Fruit fly (Drosophila melanogaster) whole organism, embryonic: ENCODE data around the gene CG11597.
A peak's percentile ranks its signal among the peaks of the same experiment; 100 is the strongest.

Experiments used
- Abd-B ChIP-seq: fragments of 200-800 bp; sonication (Bioruptor generic); optimal IDR thresholded peaks from 2 replicates; lab custom pipeline; 2018; ENCODE audit warnings: missing biosample characterization, mild to moderate bottlenecking, missing genetic modification characterization, moderate library complexity
- Bgb ChIP-seq: fragments of 200-800 bp; sonication (Bioruptor generic); IDR thresholded peaks from 2 replicates; pipeline ENCODE4 v1.3.6; 2022; ENCODE audit warnings: missing biosample characterization, missing genetic modification characterization; ENCODE audit not compliant: partially characterized antibody
- C15 ChIP-seq: fragments of 200-800 bp; sonication (Bioruptor generic); IDR thresholded peaks from 3 replicates; pipeline ENCODE4 v1.3.6; 2022; ENCODE audit warnings: missing biosample characterization, missing genetic modification characterization
- CG10147 ChIP-seq: fragments of 200-800 bp; sonication (Bioruptor generic); optimal IDR thresholded peaks from 2 replicates; lab custom pipeline; 2019; ENCODE audit warnings: missing biosample characterization, mild to moderate bottlenecking, missing genetic modification characterization, moderate library complexity
- CG12219 ChIP-seq: fragments of 200-800 bp; sonication (Bioruptor generic); optimal IDR thresholded peaks from 3 replicates; lab custom pipeline; 2018; ENCODE audit warnings: missing biosample characterization, mild to moderate bottlenecking, missing genetic modification characterization
- CG13287 ChIP-seq: fragments of 200-800 bp; sonication (Bioruptor generic); IDR thresholded peaks from 2 replicates; pipeline ENCODE4 v1.3.6; 2022; ENCODE audit warnings: missing biosample characterization, missing genetic modification characterization; ENCODE audit not compliant: partially characterized antibody
- CG14667 ChIP-seq: fragments of 200-800 bp; sonication (Bioruptor generic); IDR thresholded peaks from 2 replicates; pipeline ENCODE4 v1.3.6; 2022; ENCODE audit warnings: missing biosample characterization, missing genetic modification characterization
- CG15514 ChIP-seq: fragments of 200-800 bp; sonication (Bioruptor generic); optimal IDR thresholded peaks from 3 replicates; lab custom pipeline; 2017; ENCODE audit warnings: missing biosample characterization, missing genetic modification characterization, mild to moderate bottlenecking, moderate library complexity, missing genetic modification reagents
- CG31388 ChIP-seq: fragments of 200-800 bp; sonication (Bioruptor generic); optimal IDR thresholded peaks from 2 replicates; lab custom pipeline; 2016; ENCODE audit warnings: missing biosample characterization, missing genetic modification characterization
- CG34376 ChIP-seq: fragments of 200-800 bp; sonication (Bioruptor generic); optimal IDR thresholded peaks from 2 replicates; lab custom pipeline; 2018; ENCODE audit warnings: missing biosample characterization, mild to moderate bottlenecking, missing genetic modification characterization
- CG42726 ChIP-seq: fragments of 200-800 bp; sonication (Bioruptor generic); IDR thresholded peaks from 2 replicates; pipeline ENCODE4 v1.3.6; 2022; ENCODE audit warnings: missing biosample characterization, missing genetic modification characterization; ENCODE audit not compliant: partially characterized antibody
- CG4617 ChIP-seq: fragments of 200-800 bp; sonication (Bioruptor generic); optimal IDR thresholded peaks from 3 replicates; lab custom pipeline; 2016; ENCODE audit warnings: missing biosample characterization, missing genetic modification characterization, borderline replicate concordance
- CG6689 ChIP-seq: fragments of 200-800 bp; sonication (Bioruptor generic); IDR thresholded peaks from 2 replicates; pipeline ENCODE4 v1.3.6; 2022; ENCODE audit warnings: missing biosample characterization, missing genetic modification characterization
- CG7271 ChIP-seq: fragments of 200-800 bp; sonication (Bioruptor generic); optimal IDR thresholded peaks from 2 replicates; lab custom pipeline; 2018; ENCODE audit warnings: missing biosample characterization, mild to moderate bottlenecking, missing genetic modification characterization, moderate library complexity
- CG7745 ChIP-seq: fragments of 200-800 bp; sonication (Bioruptor generic); optimal IDR thresholded peaks from 2 replicates; lab custom pipeline; 2018; ENCODE audit warnings: missing biosample characterization, mild to moderate bottlenecking, missing genetic modification characterization, moderate library complexity
- CG7987 ChIP-seq: fragments of 200-800 bp; sonication (Bioruptor generic); optimal IDR thresholded peaks from 2 replicates; lab custom pipeline; 2018; ENCODE audit warnings: missing biosample characterization, mild to moderate bottlenecking, missing genetic modification characterization, moderate library complexity
- CG8944 ChIP-seq: fragments of 200-800 bp; sonication (Bioruptor generic); optimal IDR thresholded peaks from 3 replicates; lab custom pipeline; 2016; ENCODE audit warnings: missing biosample characterization, missing genetic modification characterization
- Deaf1 ChIP-seq: fragments of 200-800 bp; optimal IDR thresholded peaks from 3 replicates; lab custom pipeline; 2019; ENCODE audit warnings: missing biosample characterization, mild to moderate bottlenecking, missing genetic modification characterization, moderate library complexity
- Eip74EF ChIP-seq, 2 experiments: fragments of 200-800 bp in 1 of 2; fragments of >200 bp in 1 of 2; sonication (Bioruptor generic) in 1 of 2; optimal IDR thresholded peaks; 2 replicates each; lab custom pipeline; 2017 to 2019; ENCODE audit warnings: missing biosample characterization in 2 of 2, missing genetic modification characterization in 2 of 2, mild to moderate bottlenecking in 1 of 2, moderate library complexity in 1 of 2
- Gsc ChIP-seq: fragments of 200-800 bp; sonication (Bioruptor generic); IDR thresholded peaks from 2 replicates; pipeline ENCODE4 v1.3.6; 2022; ENCODE audit warnings: missing biosample characterization, missing genetic modification characterization
- HmgD ChIP-seq: fragments of 200-800 bp; sonication (Bioruptor generic); optimal IDR thresholded peaks from 3 replicates; lab custom pipeline; 2016; ENCODE audit warnings: missing biosample characterization, missing genetic modification characterization
- NC2β ChIP-seq: fragments of 200-800 bp; sonication (Bioruptor generic); optimal IDR thresholded peaks from 2 replicates; lab custom pipeline; 2016; ENCODE audit warnings: missing biosample characterization, missing genetic modification characterization
- Oli ChIP-seq: fragments of 200-800 bp; sonication (Bioruptor generic); optimal IDR thresholded peaks from 2 replicates; lab custom pipeline; 2018; ENCODE audit warnings: missing biosample characterization, mild to moderate bottlenecking, missing genetic modification characterization, moderate library complexity
- Sin3A ChIP-seq: fragments of >200 bp; optimal IDR thresholded peaks from 2 replicates; lab custom pipeline; 2018
- Spps ChIP-seq: fragments of 200-800 bp; sonication (Bioruptor generic); optimal IDR thresholded peaks from 2 replicates; lab custom pipeline; 2018; ENCODE audit warnings: missing biosample characterization, mild to moderate bottlenecking, missing genetic modification characterization
- Sry-δ ChIP-seq: fragments of 200-800 bp; sonication (Bioruptor generic); optimal IDR thresholded peaks from 2 replicates; lab custom pipeline; 2016; ENCODE audit warnings: missing biosample characterization, missing genetic modification characterization
- abd-A ChIP-seq: fragments of 200-800 bp; sonication (Bioruptor generic); optimal IDR thresholded peaks from 3 replicates; lab custom pipeline; 2019; ENCODE audit warnings: missing biosample characterization, mild to moderate bottlenecking, missing genetic modification characterization, moderate library complexity
- ara ChIP-seq: fragments of 200-800 bp; sonication (Bioruptor generic); IDR thresholded peaks from 2 replicates; pipeline ENCODE4 v1.3.6; 2022; ENCODE audit warnings: missing biosample characterization, missing genetic modification characterization
- ase ChIP-seq: fragments of 200-800 bp; sonication (Bioruptor generic); IDR thresholded peaks from 3 replicates; pipeline ENCODE4 v1.3.6; 2022; ENCODE audit warnings: missing biosample characterization, missing genetic modification characterization
- ato ChIP-seq: fragments of 200-800 bp; sonication (Bioruptor generic); IDR thresholded peaks from 2 replicates; pipeline ENCODE4 v1.3.6; 2022; ENCODE audit warnings: missing biosample characterization, missing genetic modification characterization; ENCODE audit not compliant: partially characterized antibody
- bbx ChIP-seq: fragments of 200-800 bp; sonication (Bioruptor generic); IDR thresholded peaks from 2 replicates; pipeline ENCODE4 v1.3.6; 2022; ENCODE audit warnings: missing biosample characterization, missing genetic modification characterization; ENCODE audit not compliant: partially characterized antibody
- chinmo ChIP-seq: fragments of 200-800 bp; sonication (Bioruptor generic); IDR thresholded peaks from 4 replicates; pipeline ENCODE4 v1.3.6; 2022; ENCODE audit warnings: missing biosample characterization, missing genetic modification characterization; ENCODE audit not compliant: partially characterized antibody
- croc ChIP-seq: fragments of 200-800 bp; sonication (Bioruptor generic); conservative IDR thresholded peaks from 3 replicates; pipeline ENCODE4 v1.3.6; 2022; ENCODE audit warnings: missing biosample characterization, missing genetic modification characterization
- crp ChIP-seq, 2 experiments: fragments of 200-800 bp; sonication (Bioruptor generic); optimal IDR thresholded peaks; 2 replicates in 1 of 2; 3 replicates in 1 of 2; lab custom pipeline; 2017; ENCODE audit warnings: missing biosample characterization in 2 of 2, missing genetic modification characterization in 2 of 2, mild to moderate bottlenecking in 1 of 2, moderate library complexity in 1 of 2
- hbn ChIP-seq: fragments of 200-800 bp; sonication (Bioruptor generic); IDR thresholded peaks from 2 replicates; pipeline ENCODE4 v1.3.6; 2022; ENCODE audit warnings: missing biosample characterization, missing genetic modification characterization; ENCODE audit not compliant: partially characterized antibody
- inv ChIP-seq: fragments of 200-800 bp; sonication (Bioruptor generic); IDR thresholded peaks from 2 replicates; pipeline ENCODE4 v1.3.6; 2022; ENCODE audit warnings: missing biosample characterization, missing genetic modification characterization; ENCODE audit not compliant: partially characterized antibody
- knrl ChIP-seq: fragments of 200-800 bp; sonication (Bioruptor generic); IDR thresholded peaks from 3 replicates; pipeline ENCODE4 v1.3.6; 2022; ENCODE audit warnings: missing biosample characterization, missing genetic modification characterization; ENCODE audit not compliant: partially characterized antibody
- maf-S ChIP-seq: fragments of 200-800 bp; sonication (Bioruptor generic); optimal IDR thresholded peaks from 2 replicates; lab custom pipeline; 2016; ENCODE audit warnings: missing biosample characterization, missing genetic modification characterization
- nerfin-2 ChIP-seq: fragments of 200-800 bp; sonication (Bioruptor generic); IDR thresholded peaks from 2 replicates; pipeline ENCODE4 v1.3.6; 2022; ENCODE audit warnings: missing biosample characterization, missing genetic modification characterization; ENCODE audit not compliant: partially characterized antibody
- ranshi ChIP-seq: fragments of 200-800 bp; sonication (Bioruptor generic); IDR thresholded peaks from 2 replicates; pipeline ENCODE4 v1.3.6; 2022; ENCODE audit warnings: missing biosample characterization, missing genetic modification characterization
- sob ChIP-seq: fragments of 200-800 bp; sonication (Bioruptor generic); IDR thresholded peaks from 2 replicates; pipeline ENCODE4 v1.3.6; 2022; ENCODE audit warnings: missing biosample characterization, missing genetic modification characterization
- stwl ChIP-seq: fragments of 200-800 bp; sonication (Bioruptor generic); optimal IDR thresholded peaks from 3 replicates; lab custom pipeline; 2018; ENCODE audit warnings: missing biosample characterization, mild to moderate bottlenecking, missing genetic modification characterization, moderate library complexity
- sug ChIP-seq: fragments of 200-800 bp; optimal IDR thresholded peaks from 2 replicates; lab custom pipeline; 2019; ENCODE audit warnings: missing biosample characterization, mild to moderate bottlenecking, missing genetic modification characterization, moderate library complexity
- tin ChIP-seq: fragments of 200-800 bp; sonication (Bioruptor generic); optimal IDR thresholded peaks from 3 replicates; lab custom pipeline; 2016; ENCODE audit warnings: missing biosample characterization, missing genetic modification characterization
- tll ChIP-seq, 2 experiments: fragments of 200-800 bp in 1 of 2; fragments of >200 bp in 1 of 2; sonication (Bioruptor generic) in 1 of 2; optimal IDR thresholded peaks; 2 replicates each; lab custom pipeline; 2017 to 2019; ENCODE audit warnings: missing biosample characterization in 2 of 2, missing genetic modification characterization in 2 of 2, mild to moderate bottlenecking in 1 of 2, moderate library complexity in 1 of 2
- tup ChIP-seq: fragments of 200-800 bp; sonication (Bioruptor generic); optimal IDR thresholded peaks from 2 replicates; lab custom pipeline; 2016; ENCODE audit warnings: missing biosample characterization, mild to moderate bottlenecking, missing genetic modification characterization, moderate library complexity
- unc-4 ChIP-seq: fragments of 200-800 bp; sonication (Bioruptor generic); IDR thresholded peaks from 2 replicates; pipeline ENCODE4 v1.3.6; 2022; ENCODE audit warnings: missing biosample characterization, missing genetic modification characterization; ENCODE audit not compliant: partially characterized antibody
- vfl ChIP-seq: fragments of 200-800 bp; sonication (Bioruptor generic); optimal IDR thresholded peaks from 2 replicates; lab custom pipeline; 2016; ENCODE audit warnings: missing biosample characterization, missing genetic modification characterization

Gene CG11597

dm6 chr3L:11833296-11833717 lies 11.2 kb upstream of the CG11597 start, which contains the start of gene CycA (continued):
- TF ChIP-seq Sin3A (lab: Kevin White, UChicago) (peak; percentile 56), hbn (GFP tag; lab: Robert Waterston, UW) (peak; percentile 78), vfl (GFP tag; lab: Kevin White, UChicago) (no peak), NC2β (GFP tag; lab: Kevin White, UChicago) (no peak), croc (GFP tag; lab: Robert Waterston, UW) (no peak), chinmo (GFP tag; lab: Robert Waterston, UW) (peak; percentile 84), CG7745 (tag; lab: Kevin White, UChicago) (no peak), Spps (tag; lab: Kevin White, UChicago) (no peak), sob (GFP tag; lab: Robert Waterston, UW) (0 out of 2 replicates have a peak, but pooled peaks have one; percentile 7), CG4617 (GFP tag; lab: Kevin White, UChicago) (peak; percentile 29), abd-A (no peak), knrl (GFP tag; lab: Robert Waterston, UW) (peak; percentile 90), CG8944 (no peak), bbx (GFP tag; lab: Robert Waterston, UW) (peak; percentile 89), nerfin-2 (GFP tag; lab: Robert Waterston, UW) (peak; percentile 54; the same call in 1 of the 2 replicates), CG7987 (GFP tag; lab: Kevin White, UChicago) (peak; percentile 42), Eip74EF (GFP tag; optimal IDR thresholded peaks at IDR 0.05; lab: Kevin White, UChicago) (no peak), Bgb (GFP tag; lab: Robert Waterston, UW) (peak; percentile 92), CG34376 (peak; percentile 43), HmgD (GFP tag; lab: Kevin White, UChicago) (peak; percentile 10), ara (GFP tag; lab: Robert Waterston, UW) (no peak), tup (GFP tag; lab: Kevin White, UChicago) (no peak), CG12219 (GFP tag; lab: Kevin White, UChicago) (no peak), Sry-δ (GFP tag; lab: Kevin White, UChicago) (peak; percentile 98), CG14667 (GFP tag; lab: Robert Waterston, UW) (no peak), maf-S (GFP tag; lab: Kevin White, UChicago) (no peak), Gsc (GFP tag; lab: Robert Waterston, UW) (no peak), CG10147 (no peak), tll (GFP tag; optimal IDR thresholded peaks at IDR 0.05; lab: Kevin White, UChicago) (peak in 1 of 2 experiments; percentile 82), CG13287 (peak; percentile 90), CG7271 (tag; lab: Kevin White, UChicago) (no peak), CG15514 (peak; percentile 66), Abd-B (GFP tag; lab: Kevin White, UChicago) (peak; percentile 41), tin (GFP tag; lab: Kevin White, UChicago) (no peak), CG6689 (GFP tag; lab: Robert Waterston, UW) (no peak), ato (GFP tag; lab: Robert Waterston, UW) (peak; percentile 85), sug (no peak), Deaf1 (tag; lab: Kevin White, UChicago) (peak; percentile 23), Oli (no peak), crp (GFP tag; optimal IDR thresholded peaks at IDR 0.05; lab: Kevin White, UChicago) (peak in 1 of 2 experiments; percentile 24), CG42726 (GFP tag; lab: Robert Waterston, UW) (peak; percentile 91), unc-4 (GFP tag; lab: Robert Waterston, UW) (peak; percentile 85), C15 (GFP tag; lab: Robert Waterston, UW) (no peak), inv (peak; percentile 78), ase (GFP tag; lab: Robert Waterston, UW) (no peak), stwl (tag; lab: Kevin White, UChicago) (peak; percentile 82), CG31388 (GFP tag; lab: Kevin White, UChicago) (no peak), ranshi (GFP tag; lab: Robert Waterston, UW) (0 out of 2 replicates have a peak, but pooled peaks have one; percentile 2)
